Fruit fly (Drosophila melanogaster): ENCODE data around the gene CG5068.
A peak's percentile ranks its signal among the peaks of the same experiment; 100 is the strongest.

dm6 chr3L:8985848-8986320 lies 626 bp upstream of the CG5068 start, which contains the start of gene Galk:
- TF ChIP-seq pan (optimal IDR thresholded peaks at IDR 0.05) (no peak), fru (GFP tag; optimal IDR thresholded peaks at IDR 0.05) (peak; percentile 3), Sp1 (GFP tag; optimal IDR thresholded peaks at IDR 0.05) (peak; percentile 25), lola (GFP tag; optimal IDR thresholded peaks at IDR 0.05) (no peak), dsf (GFP tag; optimal IDR thresholded peaks at IDR 0.05; ENCODE audit: borderline replicate concordance) (no peak), Mio (GFP tag; optimal IDR thresholded peaks at IDR 0.05) (no peak), jim (GFP tag; optimal IDR thresholded peaks at IDR 0.05) (no peak), N (GFP tag; optimal IDR thresholded peaks at IDR 0.05) (no peak)
